Worm (Caenorhabditis elegans) whole organism, L1 larva: Measurements from ENCODE around the gene R02D3.8.

ENCODE experiments used
- ces-1 ChIP-seq: fragments of 150-350 bp; optimal IDR thresholded peaks from 2 replicates; lab custom pipeline; 2014; ENCODE audit warnings: missing biosample characterization, missing genetic modification reagents, missing genetic modification characterization
- dpl-1 ChIP-seq, 3 experiments: fragments of 150-350 bp in 2 of 3; sonication (generic microtip) in 1 of 3; optimal IDR thresholded peaks; 2 replicates each; lab custom pipeline; 2014 to 2017; ENCODE audit warnings: missing biosample characterization in 3 of 3, missing genetic modification characterization in 3 of 3, missing genetic modification reagents in 3 of 3
- egl-27 ChIP-seq, 2 experiments: fragments of 150-350 bp in 1 of 2; sonication (generic microtip); optimal IDR thresholded peaks; 3 replicates each; lab custom pipeline; 2017 to 2018; ENCODE audit warnings: missing biosample characterization in 2 of 2, missing genetic modification characterization in 2 of 2, missing genetic modification reagents in 2 of 2
- elt-3 ChIP-seq, 6 experiments: fragments of 150-350 bp in 1 of 6; sonication (generic microtip); optimal IDR thresholded peaks; 2 replicates each; lab custom pipeline; 2017 to 2018; ENCODE audit warnings: missing biosample characterization in 6 of 6, missing genetic modification characterization in 6 of 6, inconsistent platforms in 1 of 6
- hlh-4 ChIP-seq: sonication (generic microtip); optimal IDR thresholded peaks from 2 replicates; lab custom pipeline; 2016; ENCODE audit warnings: mild to moderate bottlenecking, missing genetic modification characterization, missing compliant biosample characterization
- nhr-19 ChIP-seq: fragments of 200-800 bp; sonication (Bioruptor generic); conservative IDR thresholded peaks from 2 replicates; pipeline ENCODE4 v1.3.6; 2022; ENCODE audit warnings: missing genetic modification characterization, missing compliant biosample characterization
- pqm-1 ChIP-seq: sonication (generic microtip); optimal IDR thresholded peaks from 3 replicates; lab custom pipeline; 2017; ENCODE audit warnings: missing biosample characterization, missing genetic modification characterization
- unc-62 ChIP-seq: fragments of 150-350 bp; optimal IDR thresholded peaks from 2 replicates; lab custom pipeline; 2014; ENCODE audit warnings: missing biosample characterization, missing genetic modification reagents, missing genetic modification characterization

DNA sequence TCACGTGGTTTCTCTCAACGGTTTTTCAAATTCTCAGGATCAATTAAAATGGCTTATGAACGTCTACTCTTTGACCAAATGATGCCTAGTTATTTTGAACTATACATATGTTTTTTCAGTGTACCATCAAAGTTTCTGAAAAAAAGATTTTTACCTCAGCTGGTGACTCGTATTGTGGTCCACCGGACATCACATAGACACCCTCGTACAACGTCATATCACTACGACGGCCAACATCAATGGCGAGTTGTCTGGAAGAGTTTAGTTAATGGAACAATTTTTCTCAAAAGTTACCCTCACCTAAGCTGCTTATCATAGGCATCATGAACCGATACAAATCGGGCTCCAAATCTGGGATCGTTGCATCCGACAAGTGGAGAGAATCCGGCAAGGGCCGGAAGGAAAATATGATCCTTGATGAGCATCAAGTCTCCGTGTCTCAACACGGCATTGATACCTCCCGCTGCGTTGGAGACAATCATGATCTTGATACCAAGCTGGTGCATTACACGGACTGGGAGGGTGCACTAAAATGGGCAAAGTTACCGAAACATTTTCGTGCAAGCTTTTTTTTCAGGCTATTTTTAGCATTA lies 36.3 kb upstream of the R02D3.8 start:
- no peak for TF ChIP-seq hlh-4 (tag; lab: Kevin White, UChicago)
- TF ChIP-seq nhr-19 (GFP tag; lab: Robert Waterston, UW): no peak
- TF ChIP-seq ces-1 (GFP tag; lab: Kevin White, UChicago): no peak
- TF ChIP-seq pqm-1: no peak
- TF ChIP-seq dpl-1 (GFP tag; optimal IDR thresholded peaks at IDR 0.05; lab: Kevin White, UChicago): no peak
- no peak for TF ChIP-seq egl-27 (tag; optimal IDR thresholded peaks at IDR 0.05; lab: Kevin White, UChicago)
- TF ChIP-seq unc-62: no peak
- no peak for TF ChIP-seq elt-3 (tag; optimal IDR thresholded peaks at IDR 0.05; lab: Kevin White, UChicago)
